Worm (Caenorhabditis elegans) whole organism, late embryonic: ENCODE measurements around the gene gba-2.

Experiments used
- ama-1 ChIP-seq: fragments of 150-350 bp; optimal IDR thresholded peaks from 2 replicates; lab custom pipeline; 2014
- ceh-2 ChIP-seq: sonication (generic microtip); optimal IDR thresholded peaks from 2 replicates; lab custom pipeline; 2016; ENCODE audit warnings: missing genotype, missing genetic modification characterization, missing compliant biosample characterization
- ceh-34 ChIP-seq: sonication (generic microtip); optimal IDR thresholded peaks from 2 replicates; lab custom pipeline; 2016; ENCODE audit warnings: mild to moderate bottlenecking, missing genetic modification characterization, missing compliant biosample characterization
- dmd-4 ChIP-seq: sonication (generic microtip); optimal IDR thresholded peaks from 2 replicates; lab custom pipeline; 2016; ENCODE audit warnings: borderline replicate concordance, missing genetic modification characterization, missing compliant biosample characterization
- elt-2 ChIP-seq: sonication (generic microtip); optimal IDR thresholded peaks from 2 replicates; lab custom pipeline; 2016; ENCODE audit warnings: missing genetic modification reagents, missing genetic modification characterization, missing compliant biosample characterization
- hlh-15 ChIP-seq: sonication (generic microtip); optimal IDR thresholded peaks from 2 replicates; lab custom pipeline; 2016; ENCODE audit warnings: missing genetic modification characterization, missing compliant biosample characterization
- lim-6 ChIP-seq: sonication (generic microtip); optimal IDR thresholded peaks from 2 replicates; lab custom pipeline; 2016; ENCODE audit warnings: missing genetic modification characterization, missing compliant biosample characterization
- nhr-11 ChIP-seq: fragments of 150-350 bp; optimal IDR thresholded peaks from 2 replicates; lab custom pipeline; 2014; ENCODE audit warnings: missing biosample characterization, missing genetic modification characterization
- pha-4 ChIP-seq: fragments of 150-350 bp; optimal IDR thresholded peaks from 2 replicates; lab custom pipeline; 2018; ENCODE audit warnings: missing biosample characterization, missing genetic modification reagents, missing genetic modification characterization
- pqm-1 ChIP-seq: sonication (generic microtip); optimal IDR thresholded peaks from 2 replicates; lab custom pipeline; 2016; ENCODE audit warnings: missing genetic modification characterization, missing compliant biosample characterization

ce11 chrII:2196742-2197141, 10.5 kb upstream of the gba-2 start:
- TF ChIP-seq lim-6 (tag; lab: Kevin White, UChicago) (no peak), ceh-2 (no peak), ama-1 (lab: Kevin White, UChicago) (no peak), nhr-11 (tag; lab: Kevin White, UChicago) (no peak), hlh-15 (tag; lab: Kevin White, UChicago) (no peak), pqm-1 (no peak), dmd-4 (tag; lab: Kevin White, UChicago) (no peak), elt-2 (tag; lab: Kevin White, UChicago) (no peak), ceh-34 (tag; lab: Kevin White, UChicago) (no peak), pha-4 (tag; lab: Kevin White, UChicago) (no peak)
